Worm (Caenorhabditis elegans) whole organism, early embryonic: ENCODE data around the gene ptc-3.

Source experiments
- ama-1 ChIP-seq: fragments of 150-350 bp; optimal IDR thresholded peaks from 2 replicates; lab custom pipeline; 2014
- flt-1 ChIP-seq: fragments of 200-800 bp; sonication (Bioruptor generic); IDR thresholded peaks from 2 replicates; pipeline ENCODE4 v1.3.6; 2022; ENCODE audit warnings: missing genetic modification characterization, missing compliant biosample characterization
- hmbx-1 ChIP-seq: sonication (generic microtip); optimal IDR thresholded peaks from 2 replicates; lab custom pipeline; 2016; ENCODE audit warnings: mild to moderate bottlenecking, missing genetic modification characterization, missing compliant biosample characterization
- hmg-4 ChIP-seq: fragments of 200-800 bp; sonication (Bioruptor generic); optimal IDR thresholded peaks from 2 replicates; lab custom pipeline; 2018; ENCODE audit warnings: mild to moderate bottlenecking, missing genetic modification characterization, missing compliant biosample characterization
- hnd-1 ChIP-seq: sonication (generic microtip); optimal IDR thresholded peaks from 2 replicates; lab custom pipeline; 2016; ENCODE audit warnings: missing genetic modification characterization, missing compliant biosample characterization
- pes-1 ChIP-seq: fragments of 200-800 bp; sonication (Bioruptor generic); IDR thresholded peaks from 2 replicates; pipeline ENCODE4 v1.3.6; 2022; ENCODE audit warnings: missing genetic modification reagents, missing genetic modification characterization, missing compliant biosample characterization
- scrt-1 ChIP-seq: fragments of 200-800 bp; sonication (Bioruptor generic); IDR thresholded peaks from 2 replicates; pipeline ENCODE4 v1.3.6; 2022; ENCODE audit warnings: missing genetic modification characterization, missing compliant biosample characterization
- tbx-11 ChIP-seq: fragments of 200-800 bp; sonication (Bioruptor generic); IDR thresholded peaks from 2 replicates; pipeline ENCODE4 v1.3.6; 2022; ENCODE audit warnings: missing genetic modification characterization, missing compliant biosample characterization
- tbx-37 ChIP-seq: fragments of 200-800 bp; sonication (Bioruptor generic); conservative IDR thresholded peaks from 2 replicates; pipeline ENCODE4 v1.3.6; 2022; ENCODE audit warnings: missing genetic modification reagents, missing genetic modification characterization, missing compliant biosample characterization
- tra-4 ChIP-seq: sonication (generic microtip); optimal IDR thresholded peaks from 2 replicates; lab custom pipeline; 2017; ENCODE audit warnings: missing genetic modification characterization, missing compliant biosample characterization

ce11 chrII:2816676-2817075 is 35.7 kb downstream of the ptc-3 start, which contains the start of gene set-13:
- TF ChIP-seq tra-4 (tag; lab: Kevin White, UChicago) = no peak
- no peak for TF ChIP-seq tbx-37
- no peak for TF ChIP-seq scrt-1 (GFP tag; lab: Robert Waterston, UW)
- no peak for TF ChIP-seq flt-1 (GFP tag; lab: Robert Waterston, UW)
- no peak for TF ChIP-seq pes-1 (GFP tag; lab: Robert Waterston, UW)
- TF ChIP-seq hmbx-1 (tag; lab: Kevin White, UChicago) = no peak
- TF ChIP-seq tbx-11 (GFP tag; lab: Robert Waterston, UW) = no peak
- TF ChIP-seq ama-1 (lab: Kevin White, UChicago) = no peak
- no peak for TF ChIP-seq hmg-4 (GFP tag; lab: Kevin White, UChicago)
- TF ChIP-seq hnd-1 = no peak
